Worm (Caenorhabditis elegans) whole organism, L1 larva: ENCODE measurements around the gene ZK652.8.

Source experiments
- C04F5.9 ChIP-seq: sonication (generic microtip); optimal IDR thresholded peaks from 2 replicates; lab custom pipeline; 2016; ENCODE audit warnings: missing genetic modification characterization, missing compliant biosample characterization
- C16A3.4 ChIP-seq: fragments of 150-350 bp; optimal IDR thresholded peaks from 2 replicates; lab custom pipeline; 2014; ENCODE audit warnings: missing biosample characterization, missing genetic modification characterization
- C34B4.2 ChIP-seq: sonication (generic microtip); optimal IDR thresholded peaks from 2 replicates; lab custom pipeline; 2017; ENCODE audit warnings: mild to moderate bottlenecking, missing genetic modification characterization, missing compliant biosample characterization
- F16B12.6 ChIP-seq: fragments of 150-350 bp; optimal IDR thresholded peaks from 2 replicates; lab custom pipeline; 2014; ENCODE audit warnings: missing biosample characterization, missing genetic modification characterization
- alr-1 ChIP-seq: fragments of 200-800 bp; sonication (Bioruptor generic); optimal IDR thresholded peaks from 2 replicates; lab custom pipeline; 2018; ENCODE audit warnings: borderline replicate concordance, mild to moderate bottlenecking, missing genetic modification characterization, missing compliant biosample characterization
- blmp-1 ChIP-seq: fragments of 150-350 bp; optimal IDR thresholded peaks from 2 replicates; lab custom pipeline; 2014; ENCODE audit warnings: missing biosample characterization, missing genetic modification characterization
- ceh-63 ChIP-seq: fragments of 200-800 bp; sonication (Bioruptor generic); optimal IDR thresholded peaks from 2 replicates; lab custom pipeline; 2018; ENCODE audit warnings: mild to moderate bottlenecking, missing genetic modification characterization, missing compliant biosample characterization
- ceh-82 ChIP-seq, 3 experiments: fragments of 150-350 bp in 1 of 3; sonication (generic microtip) in 2 of 3; optimal IDR thresholded peaks; 2 replicates each; lab custom pipeline; 2014 to 2017; ENCODE audit warnings: missing biosample characterization in 3 of 3, missing genetic modification characterization in 3 of 3
- ceh-90 ChIP-seq: sonication (generic microtip); optimal IDR thresholded peaks from 2 replicates; lab custom pipeline; 2016; ENCODE audit warnings: missing genetic modification characterization, missing compliant biosample characterization
- dpl-1 ChIP-seq, 3 experiments: fragments of 150-350 bp in 2 of 3; sonication (generic microtip) in 1 of 3; optimal IDR thresholded peaks; 2 replicates each; lab custom pipeline; 2014 to 2017; ENCODE audit warnings: missing biosample characterization in 3 of 3, missing genetic modification characterization in 3 of 3, missing genetic modification reagents in 3 of 3
- efl-1 ChIP-seq, 4 experiments: fragments of 150-350 bp; optimal IDR thresholded peaks in 3 of 4; peaks in 1 of 4; 1 replicate in 1 of 4; 2 replicates in 3 of 4; lab custom pipeline; 2014; ENCODE audit warnings: missing biosample characterization in 2 of 4, missing genetic modification characterization in 2 of 4, missing genetic modification reagents in 2 of 4
- elt-3 ChIP-seq, 6 experiments: fragments of 150-350 bp in 1 of 6; sonication (generic microtip); optimal IDR thresholded peaks; 2 replicates each; lab custom pipeline; 2017 to 2018; ENCODE audit warnings: missing biosample characterization in 6 of 6, missing genetic modification characterization in 6 of 6, inconsistent platforms in 1 of 6
- ets-5 ChIP-seq: fragments of 200-800 bp; sonication (Bioruptor generic); IDR thresholded peaks from 2 replicates; pipeline ENCODE4 v1.3.6; 2022; ENCODE audit warnings: missing genetic modification characterization, missing compliant biosample characterization
- fkh-10 ChIP-seq: sonication (generic microtip); optimal IDR thresholded peaks from 2 replicates; lab custom pipeline; 2017; ENCODE audit warnings: missing biosample characterization, missing genetic modification reagents, missing genetic modification characterization
- fos-1 ChIP-seq: fragments of 150-350 bp; optimal IDR thresholded peaks from 2 replicates; lab custom pipeline; 2014; ENCODE audit warnings: missing biosample characterization, missing genetic modification characterization
- grh-1 ChIP-seq: fragments of 200-800 bp; sonication (Bioruptor generic); IDR thresholded peaks from 2 replicates; pipeline ENCODE4 v1.3.6; 2022; ENCODE audit warnings: missing genetic modification reagents, missing genetic modification characterization, missing compliant biosample characterization
- hlh-17 ChIP-seq: fragments of 200-800 bp; sonication (Bioruptor generic); optimal IDR thresholded peaks from 2 replicates; lab custom pipeline; 2018; ENCODE audit warnings: missing genetic modification characterization, mild to moderate bottlenecking, missing compliant biosample characterization, moderate library complexity, borderline replicate concordance
- hpl-2 ChIP-seq: fragments of 150-350 bp; optimal IDR thresholded peaks from 2 replicates; lab custom pipeline; 2014; ENCODE audit warnings: missing biosample characterization, missing genetic modification reagents, missing genetic modification characterization
- lin-14 ChIP-seq: fragments of 200-800 bp; sonication (Bioruptor generic); optimal IDR thresholded peaks from 2 replicates; lab custom pipeline; 2018; ENCODE audit warnings: mild to moderate bottlenecking, missing genetic modification characterization, moderate library complexity, missing compliant biosample characterization
- lin-35 ChIP-seq, 2 experiments: fragments of 150-350 bp; optimal IDR thresholded peaks; 2 replicates each; lab custom pipeline; 2014; ENCODE audit warnings: missing biosample characterization in 2 of 2, missing genetic modification characterization in 2 of 2, missing genetic modification reagents in 2 of 2
- lir-3 ChIP-seq: sonication (generic microtip); optimal IDR thresholded peaks from 2 replicates; lab custom pipeline; 2016; ENCODE audit warnings: mild to moderate bottlenecking, missing genetic modification characterization, moderate library complexity, missing compliant biosample characterization; ENCODE audit not compliant: poor library complexity
- lsy-2 ChIP-seq, 2 experiments: fragments of 150-350 bp; optimal IDR thresholded peaks; 2 replicates each; lab custom pipeline; 2014; ENCODE audit warnings: missing biosample characterization in 2 of 2, missing genetic modification characterization in 2 of 2
- nhr-11 ChIP-seq: fragments of 150-350 bp; optimal IDR thresholded peaks from 2 replicates; lab custom pipeline; 2014; ENCODE audit warnings: missing biosample characterization, missing genetic modification characterization
- nhr-47 ChIP-seq: sonication (generic microtip); optimal IDR thresholded peaks from 2 replicates; lab custom pipeline; 2016; ENCODE audit warnings: mild to moderate bottlenecking, missing genetic modification characterization, moderate library complexity, missing compliant biosample characterization
- nhr-77 ChIP-seq: fragments of 150-350 bp; optimal IDR thresholded peaks from 2 replicates; lab custom pipeline; 2014; ENCODE audit warnings: missing biosample characterization, missing genetic modification characterization
- nhr-85 ChIP-seq: sonication (generic microtip); peaks from one replicate; lab custom pipeline; 2016; ENCODE audit warnings: missing genetic modification characterization, inconsistent platforms, missing compliant biosample characterization
- nhr-90 ChIP-seq: sonication (generic microtip); optimal IDR thresholded peaks from 2 replicates; lab custom pipeline; 2016; ENCODE audit warnings: mild to moderate bottlenecking, missing genetic modification characterization, missing compliant biosample characterization; ENCODE audit not compliant: poor library complexity
- rnt-1 ChIP-seq: sonication (generic microtip); optimal IDR thresholded peaks from 2 replicates; lab custom pipeline; 2016; ENCODE audit warnings: mild to moderate bottlenecking, missing genetic modification characterization, moderate library complexity, missing compliant biosample characterization
- skn-1 ChIP-seq: fragments of 150-350 bp; optimal IDR thresholded peaks from 2 replicates; lab custom pipeline; 2014; ENCODE audit warnings: missing biosample characterization, missing genetic modification characterization
- snu-23 ChIP-seq: sonication (generic microtip); optimal IDR thresholded peaks from 2 replicates; lab custom pipeline; 2016; ENCODE audit warnings: missing genetic modification characterization, missing compliant biosample characterization
- sox-4 ChIP-seq: sonication (generic microtip); optimal IDR thresholded peaks from 2 replicates; lab custom pipeline; 2016; ENCODE audit warnings: missing genetic modification characterization, missing compliant biosample characterization
- sup-37 ChIP-seq: fragments of 200-800 bp; sonication (Bioruptor generic); optimal IDR thresholded peaks from 2 replicates; lab custom pipeline; 2018; ENCODE audit warnings: mild to moderate bottlenecking, missing genetic modification characterization, missing compliant biosample characterization
- tbx-2 ChIP-seq: sonication (generic microtip); optimal IDR thresholded peaks from 2 replicates; lab custom pipeline; 2016; ENCODE audit warnings: missing genetic modification characterization, missing compliant biosample characterization
- unc-130 ChIP-seq: fragments of 150-350 bp; optimal IDR thresholded peaks from 2 replicates; lab custom pipeline; 2017; ENCODE audit warnings: missing biosample characterization, missing genetic modification characterization, inconsistent platforms
- unc-30 ChIP-seq: sonication (generic microtip); optimal IDR thresholded peaks from 2 replicates; lab custom pipeline; 2017; ENCODE audit warnings: missing biosample characterization, missing genetic modification characterization
- unc-86 ChIP-seq: sonication (generic microtip); optimal IDR thresholded peaks from 2 replicates; lab custom pipeline; 2016; ENCODE audit warnings: missing genetic modification characterization, missing compliant biosample characterization
- unc-98 ChIP-seq: fragments of 200-800 bp; sonication (Bioruptor generic); IDR thresholded peaks from 2 replicates; pipeline ENCODE4 v1.3.6; 2022; ENCODE audit warnings: missing genetic modification characterization, missing compliant biosample characterization
- xbp-1 ChIP-seq: sonication (generic microtip); optimal IDR thresholded peaks from 2 replicates; lab custom pipeline; 2016; ENCODE audit warnings: missing genetic modification characterization, missing compliant biosample characterization

Gene ZK652.8

ce11 chrIII:7828576-7829461, 14.6 kb downstream of the ZK652.8 start, which contains the start of the genes egl-45 and kcmf-1:
Gene egl-45 (minus strand): TSS chrIII:7828626.
Gene kcmf-1 (plus strand): TSS chrIII:7829411.
- TF ChIP-seq blmp-1 (tag; lab: Kevin White, UChicago) = peak; percentile 51
- no peak for TF ChIP-seq hlh-17 (GFP tag; lab: Kevin White, UChicago)
- TF ChIP-seq elt-3 (tag; optimal IDR thresholded peaks at IDR 0.05; lab: Kevin White, UChicago) = peak in 1 of 6 experiments; percentile 17
- peak; percentile 4 for TF ChIP-seq skn-1 (tag; lab: Kevin White, UChicago)
- no peak for TF ChIP-seq C34B4.2
- TF ChIP-seq snu-23 = peak; percentile 24
- TF ChIP-seq efl-1 (optimal IDR thresholded peaks at IDR 0.05; lab: Kevin White, UChicago) = peak; percentile 54 to 59
- peak; percentile 39 to 73 for TF ChIP-seq efl-1 (GFP tag; optimal IDR thresholded peaks at IDR 0.05 in 1 of 2; lab: Kevin White, UChicago)
- no peak for TF ChIP-seq hpl-2 (GFP tag; lab: Kevin White, UChicago)
- peak; percentile 28 to 60 for TF ChIP-seq lin-35 (GFP tag; optimal IDR thresholded peaks at IDR 0.05; lab: Kevin White, UChicago)
- no peak for TF ChIP-seq nhr-90 (tag; lab: Kevin White, UChicago)
- no peak for TF ChIP-seq tbx-2 (tag; lab: Kevin White, UChicago)
- peak; percentile 28 for TF ChIP-seq C16A3.4 (tag; lab: Kevin White, UChicago)
- peak; percentile 1 for TF ChIP-seq xbp-1 (tag; lab: Kevin White, UChicago)
- no peak for TF ChIP-seq sup-37
- TF ChIP-seq dpl-1 (GFP tag; optimal IDR thresholded peaks at IDR 0.05; lab: Kevin White, UChicago) = peak; percentile 14 to 65 (median 51)
- peak; percentile 33 to 69 for TF ChIP-seq lsy-2 (tag; optimal IDR thresholded peaks at IDR 0.05; lab: Kevin White, UChicago)
- no peak for TF ChIP-seq grh-1
- TF ChIP-seq nhr-11 = no peak
- peak; percentile 7 for TF ChIP-seq F16B12.6

- TF ChIP-seq lir-3 (tag; lab: Kevin White, UChicago) (no peak), ceh-82 (tag; optimal IDR thresholded peaks at IDR 0.05; lab: Kevin White, UChicago) (no peak), unc-86 (tag; lab: Kevin White, UChicago) (peak; percentile 22), ceh-90 (tag; lab: Kevin White, UChicago) (no peak), efl-1 (optimal IDR thresholded peaks at IDR 0.05; lab: Kevin White, UChicago) (no peak), efl-1 (GFP tag; optimal IDR thresholded peaks at IDR 0.05 in 1 of 2; lab: Kevin White, UChicago) (peak in 1 of 2 experiments; percentile 21)
These were observed 19.4 kb downstream of the ZK652.8 start for ce11 chrIII:7824041-7824440.

- TF ChIP-seq ceh-90 (tag; lab: Kevin White, UChicago) (no peak), ets-5 (GFP tag; lab: Robert Waterston, UW) (no peak), unc-30 (no peak), lin-35 (GFP tag; optimal IDR thresholded peaks at IDR 0.05; lab: Kevin White, UChicago) (no peak), hlh-17 (GFP tag; lab: Kevin White, UChicago) (no peak), ceh-63 (no peak), C04F5.9 (no peak), fos-1 (tag; lab: Kevin White, UChicago) (no peak), alr-1 (no peak), nhr-77 (no peak), unc-130 (tag; lab: Kevin White, UChicago) (no peak), unc-98 (no peak)
These were observed 20.2 kb downstream of the ZK652.8 start for ce11 chrIII:7823285-7823684.

ce11 chrIII:7819866-7820265, 23.6 kb downstream of the ZK652.8 start:
- TF ChIP-seq sox-4 (tag; lab: Kevin White, UChicago) (no peak), lin-14 (GFP tag; lab: Kevin White, UChicago) (peak; percentile 23), lsy-2 (tag; optimal IDR thresholded peaks at IDR 0.05; lab: Kevin White, UChicago) (peak; percentile 25 to 59), ceh-90 (tag; lab: Kevin White, UChicago) (no peak), rnt-1 (tag; lab: Kevin White, UChicago) (peak; percentile 7), fkh-10 (GFP tag; lab: Kevin White, UChicago) (no peak), nhr-85 (tag; lab: Kevin White, UChicago) (peak; percentile 74), nhr-47 (tag; lab: Kevin White, UChicago) (no peak), unc-86 (tag; lab: Kevin White, UChicago) (peak; percentile 38)
- TF ChIP-seq, all 84 proteins: peak for 5
